Worm (Caenorhabditis elegans) whole organism, early embryonic: Measurements from ENCODE around the gene dec-7.

Source experiments
- B0310.2 ChIP-seq: sonication (generic microtip); optimal IDR thresholded peaks from 2 replicates; lab custom pipeline; 2016; ENCODE audit warnings: mild to moderate bottlenecking, missing genetic modification characterization, missing compliant biosample characterization
- F13C5.2 ChIP-seq: sonication (generic microtip); optimal IDR thresholded peaks from 2 replicates; lab custom pipeline; 2017; ENCODE audit warnings: mild to moderate bottlenecking, missing genetic modification characterization, inconsistent platforms, missing compliant biosample characterization
- aly-1 ChIP-seq: sonication (generic microtip); optimal IDR thresholded peaks from 2 replicates; lab custom pipeline; 2016; ENCODE audit warnings: missing genetic modification characterization, missing compliant biosample characterization
- ama-1 ChIP-seq: fragments of 150-350 bp; optimal IDR thresholded peaks from 2 replicates; lab custom pipeline; 2014
- ceh-13 ChIP-seq: fragments of 200-800 bp; sonication (Bioruptor generic); optimal IDR thresholded peaks from 2 replicates; lab custom pipeline; 2018; ENCODE audit warnings: mild to moderate bottlenecking, missing genetic modification characterization, missing compliant biosample characterization
- ceh-36 ChIP-seq: sonication (generic microtip); optimal IDR thresholded peaks from 2 replicates; lab custom pipeline; 2016; ENCODE audit warnings: missing genetic modification characterization, inconsistent platforms, missing compliant biosample characterization
- ets-7 ChIP-seq: sonication (generic microtip); optimal IDR thresholded peaks from 2 replicates; lab custom pipeline; 2016; ENCODE audit warnings: missing genotype, missing genetic modification characterization, missing compliant biosample characterization
- flt-1 ChIP-seq: fragments of 200-800 bp; sonication (Bioruptor generic); IDR thresholded peaks from 2 replicates; pipeline ENCODE4 v1.3.6; 2022; ENCODE audit warnings: missing genetic modification characterization, missing compliant biosample characterization
- hmbx-1 ChIP-seq: sonication (generic microtip); optimal IDR thresholded peaks from 2 replicates; lab custom pipeline; 2016; ENCODE audit warnings: mild to moderate bottlenecking, missing genetic modification characterization, missing compliant biosample characterization
- hmg-4 ChIP-seq: fragments of 200-800 bp; sonication (Bioruptor generic); optimal IDR thresholded peaks from 2 replicates; lab custom pipeline; 2018; ENCODE audit warnings: mild to moderate bottlenecking, missing genetic modification characterization, missing compliant biosample characterization
- hnd-1 ChIP-seq: sonication (generic microtip); optimal IDR thresholded peaks from 2 replicates; lab custom pipeline; 2016; ENCODE audit warnings: missing genetic modification characterization, missing compliant biosample characterization
- pes-1 ChIP-seq: fragments of 200-800 bp; sonication (Bioruptor generic); IDR thresholded peaks from 2 replicates; pipeline ENCODE4 v1.3.6; 2022; ENCODE audit warnings: missing genetic modification reagents, missing genetic modification characterization, missing compliant biosample characterization
- scrt-1 ChIP-seq: fragments of 200-800 bp; sonication (Bioruptor generic); IDR thresholded peaks from 2 replicates; pipeline ENCODE4 v1.3.6; 2022; ENCODE audit warnings: missing genetic modification characterization, missing compliant biosample characterization
- sea-1 ChIP-seq: fragments of 200-800 bp; sonication (Bioruptor generic); conservative IDR thresholded peaks from 2 replicates; pipeline ENCODE4 v1.3.6; 2022; ENCODE audit warnings: missing genetic modification characterization, missing compliant biosample characterization
- tbx-11 ChIP-seq: fragments of 200-800 bp; sonication (Bioruptor generic); IDR thresholded peaks from 2 replicates; pipeline ENCODE4 v1.3.6; 2022; ENCODE audit warnings: missing genetic modification characterization, missing compliant biosample characterization
- tbx-37 ChIP-seq: fragments of 200-800 bp; sonication (Bioruptor generic); conservative IDR thresholded peaks from 2 replicates; pipeline ENCODE4 v1.3.6; 2022; ENCODE audit warnings: missing genetic modification reagents, missing genetic modification characterization, missing compliant biosample characterization
- tra-4 ChIP-seq: sonication (generic microtip); optimal IDR thresholded peaks from 2 replicates; lab custom pipeline; 2017; ENCODE audit warnings: missing genetic modification characterization, missing compliant biosample characterization

Gene dec-7

DNA sequence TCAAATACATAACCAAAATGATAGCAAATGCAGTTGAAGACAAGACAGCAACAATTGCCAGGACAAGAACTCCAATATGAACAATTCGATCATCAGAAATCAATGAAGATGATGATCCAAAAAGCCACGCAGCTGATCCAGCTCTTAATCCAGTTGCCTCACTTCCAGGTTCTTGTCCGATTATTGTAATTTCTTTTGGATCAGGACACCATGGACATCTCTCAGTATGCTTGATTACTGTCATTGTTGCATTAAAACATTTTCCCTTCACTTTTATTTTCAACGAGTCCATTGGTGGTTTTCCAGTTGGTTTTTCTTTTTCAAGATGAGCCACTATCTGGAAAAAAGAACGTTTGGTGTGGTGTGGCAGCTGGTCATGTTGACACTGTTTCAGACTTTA lies 32.2 kb downstream of the dec-7 start:
- TF ChIP-seq flt-1 (GFP tag; lab: Robert Waterston, UW), result no peak
- no peak for TF ChIP-seq hnd-1 (tag; lab: Kevin White, UChicago)
- no peak for TF ChIP-seq pes-1 (GFP tag; lab: Robert Waterston, UW)

DNA sequence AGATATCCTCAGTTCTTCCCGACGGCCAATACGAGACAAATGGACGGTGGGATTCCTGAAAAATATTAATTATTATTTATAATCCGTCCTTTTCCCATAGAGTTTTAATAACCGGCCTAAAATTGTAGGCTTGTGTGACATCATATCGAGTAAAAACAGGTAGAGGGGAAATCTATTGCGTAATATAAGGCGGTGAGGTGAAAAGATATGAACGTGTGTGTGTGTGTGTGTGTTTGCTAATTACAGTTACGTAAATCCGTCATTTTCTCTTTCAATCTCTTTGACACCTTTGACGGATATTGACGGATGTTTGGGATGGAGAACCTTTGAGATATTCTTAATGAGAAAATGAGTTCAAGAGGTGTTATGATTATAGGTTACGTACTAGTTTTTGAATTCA lies 33.2 kb downstream of the dec-7 start:
- TF ChIP-seq hnd-1 (tag; lab: Kevin White, UChicago), result no peak
- no peak for TF ChIP-seq ama-1 (lab: Kevin White, UChicago)
- 0 out of 2 replicates have a peak, but pooled peaks have one; percentile 15 for TF ChIP-seq pes-1 (GFP tag; lab: Robert Waterston, UW)
- no peak for TF ChIP-seq sea-1
- no peak for TF ChIP-seq F13C5.2
- TF ChIP-seq ceh-36 (tag; lab: Kevin White, UChicago), result peak; percentile 58
- TF ChIP-seq tbx-11 (GFP tag; lab: Robert Waterston, UW), result no peak
- TF ChIP-seq B0310.2 (tag; lab: Kevin White, UChicago), result no peak
- TF ChIP-seq hmg-4 (GFP tag; lab: Kevin White, UChicago), result no peak

DNA sequence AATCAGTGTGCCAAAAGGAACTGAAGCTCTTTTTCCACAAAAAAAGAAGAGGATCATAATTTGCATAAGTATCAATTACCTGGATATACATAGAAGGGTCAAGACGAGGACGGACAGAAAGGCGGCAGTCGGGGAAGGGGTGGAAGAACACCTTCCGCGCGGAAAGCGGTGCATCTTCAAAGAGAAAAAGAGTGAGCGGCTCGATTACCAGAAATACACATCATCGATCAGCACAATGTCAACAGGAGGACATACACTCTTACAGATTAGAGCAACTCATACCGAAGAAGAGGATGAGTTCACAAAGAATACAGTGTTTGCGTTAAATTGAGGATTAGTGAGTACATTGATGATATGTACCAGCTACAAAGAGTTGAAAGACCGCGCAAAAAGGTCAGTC lies 37.2 kb downstream of the dec-7 start:
- peak; percentile 43 for TF ChIP-seq hmg-4 (GFP tag; lab: Kevin White, UChicago)
- TF ChIP-seq ceh-36 (tag; lab: Kevin White, UChicago), result no peak

DNA sequence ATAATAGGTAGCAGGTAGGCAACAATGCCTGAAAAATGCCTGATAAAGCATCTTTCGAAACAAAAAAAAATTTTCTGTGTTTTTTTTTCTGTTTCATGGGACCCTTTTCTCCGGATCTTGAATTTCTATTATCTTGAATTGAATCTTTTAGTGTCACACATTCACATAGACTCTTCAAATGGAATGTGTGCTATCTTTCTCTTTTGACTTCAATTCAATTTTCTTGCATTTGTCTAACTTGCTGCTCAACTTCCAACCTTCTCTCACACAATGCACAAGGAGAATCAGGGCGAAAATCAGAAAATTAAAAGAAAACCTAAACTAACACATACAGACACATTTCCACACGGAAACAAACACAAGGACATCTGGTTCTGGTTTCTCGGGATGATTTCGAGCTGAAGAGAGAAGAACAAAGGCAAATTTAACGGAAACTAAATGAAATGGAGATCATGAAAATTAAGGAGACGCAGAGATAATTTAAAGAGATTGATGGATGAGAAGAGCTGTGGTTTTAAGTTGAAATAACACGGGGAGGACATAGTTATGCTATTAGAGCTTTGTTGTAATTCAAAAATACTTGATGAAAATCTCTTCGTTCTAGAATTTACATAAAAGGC lies 40.1 kb downstream of the dec-7 start:
- TF ChIP-seq ceh-13 (GFP tag; lab: Kevin White, UChicago) (no peak), flt-1 (GFP tag; lab: Robert Waterston, UW) (no peak), ets-7 (tag; lab: Kevin White, UChicago) (no peak), hmg-4 (GFP tag; lab: Kevin White, UChicago) (no peak), aly-1 (no peak), hmbx-1 (tag; lab: Kevin White, UChicago) (no peak), tbx-37 (GFP tag; lab: Robert Waterston, UW) (no peak), pes-1 (GFP tag; lab: Robert Waterston, UW) (no peak)

- TF ChIP-seq sea-1 (no peak), ceh-36 (tag; lab: Kevin White, UChicago) (no peak), scrt-1 (GFP tag; lab: Robert Waterston, UW) (no peak), ama-1 (lab: Kevin White, UChicago) (no peak), F13C5.2 (no peak)
Measured at ce11 chrIII:9973765-9974164, 41.6 kb downstream of the dec-7 start, which contains the start of gene R10E12.2. Gene R10E12.2, minus strand, starts transcription at chrIII:9973865.

DNA sequence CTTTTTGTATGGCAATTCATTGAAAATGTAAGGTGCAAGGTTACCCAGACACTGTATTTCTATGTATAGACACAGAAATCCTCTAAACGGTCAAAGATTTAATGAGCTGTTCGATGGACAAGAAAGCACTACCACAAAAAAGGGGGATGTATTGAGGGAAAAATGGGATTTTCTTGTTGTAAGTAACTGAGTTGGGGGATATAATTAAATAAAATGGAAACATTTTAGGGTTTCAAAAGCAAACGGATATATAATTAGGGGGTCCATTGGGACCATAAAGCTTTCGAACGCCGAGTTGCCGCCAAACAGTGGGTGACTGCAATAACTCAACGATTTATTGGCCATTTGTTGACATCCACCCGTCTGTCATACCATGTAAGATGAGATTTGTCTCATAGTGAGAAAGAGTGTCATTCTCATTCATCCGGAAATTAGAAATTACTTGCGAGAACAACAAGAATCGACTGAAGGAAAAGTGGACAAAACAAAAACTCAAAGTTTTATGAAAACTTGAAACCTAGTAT lies 50.0 kb downstream of the dec-7 start:
- TF ChIP-seq B0310.2 (tag; lab: Kevin White, UChicago), result no peak
- TF ChIP-seq scrt-1 (GFP tag; lab: Robert Waterston, UW), result no peak
- no peak for TF ChIP-seq tbx-37 (GFP tag; lab: Robert Waterston, UW)
- no peak for TF ChIP-seq hmg-4 (GFP tag; lab: Kevin White, UChicago)
- no peak for TF ChIP-seq aly-1
- no peak for TF ChIP-seq ceh-13 (GFP tag; lab: Kevin White, UChicago)
- TF ChIP-seq ets-7 (tag; lab: Kevin White, UChicago), result no peak
- no peak for TF ChIP-seq ama-1 (lab: Kevin White, UChicago)
- TF ChIP-seq F13C5.2, result no peak
- no peak for TF ChIP-seq flt-1 (GFP tag; lab: Robert Waterston, UW)
- TF ChIP-seq tra-4 (tag; lab: Kevin White, UChicago), result no peak
- TF ChIP-seq ceh-36 (tag; lab: Kevin White, UChicago), result no peak

- TF ChIP-seq ceh-13 (GFP tag; lab: Kevin White, UChicago) (no peak), tbx-11 (GFP tag; lab: Robert Waterston, UW) (no peak), hmbx-1 (tag; lab: Kevin White, UChicago) (no peak), pes-1 (GFP tag; lab: Robert Waterston, UW) (no peak), scrt-1 (GFP tag; lab: Robert Waterston, UW) (no peak), ama-1 (lab: Kevin White, UChicago) (no peak), sea-1 (no peak), tra-4 (tag; lab: Kevin White, UChicago) (no peak), ceh-36 (tag; lab: Kevin White, UChicago) (no peak), flt-1 (GFP tag; lab: Robert Waterston, UW) (no peak)
Measured at ce11 chrIII:9984604-9985003, 52.4 kb downstream of the dec-7 start.

DNA sequence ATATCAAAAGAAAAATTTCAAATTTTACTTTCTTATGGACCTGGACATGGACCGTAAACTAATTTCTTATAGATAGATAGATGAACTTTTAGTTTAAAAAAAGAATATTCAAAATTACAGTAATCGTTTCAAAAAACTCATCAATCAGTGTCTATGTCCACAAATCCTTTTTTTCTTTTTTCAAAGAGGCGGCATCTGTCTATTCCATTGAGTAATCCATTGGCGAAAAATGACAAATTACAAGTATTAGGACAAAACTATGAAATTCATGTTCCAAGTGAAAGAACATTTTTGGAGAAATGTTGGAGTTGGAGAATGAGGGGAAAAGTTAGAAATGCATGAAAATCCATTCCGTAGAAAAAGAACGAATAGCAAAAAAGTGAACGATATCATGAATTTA lies 53.3 kb downstream of the dec-7 start:
- TF ChIP-seq tbx-37 (GFP tag; lab: Robert Waterston, UW) (no peak), hmbx-1 (tag; lab: Kevin White, UChicago) (no peak), ceh-13 (GFP tag; lab: Kevin White, UChicago) (no peak), sea-1 (no peak), tra-4 (tag; lab: Kevin White, UChicago) (no peak), tbx-11 (GFP tag; lab: Robert Waterston, UW) (no peak), B0310.2 (tag; lab: Kevin White, UChicago) (no peak), aly-1 (no peak), hmg-4 (GFP tag; lab: Kevin White, UChicago) (no peak), ceh-36 (tag; lab: Kevin White, UChicago) (no peak), hnd-1 (tag; lab: Kevin White, UChicago) (no peak), ets-7 (tag; lab: Kevin White, UChicago) (no peak), flt-1 (GFP tag; lab: Robert Waterston, UW) (no peak), pes-1 (GFP tag; lab: Robert Waterston, UW) (no peak), scrt-1 (GFP tag; lab: Robert Waterston, UW) (no peak), ama-1 (lab: Kevin White, UChicago) (no peak), F13C5.2 (no peak)
